Fruit fly (Drosophila melanogaster) whole organism, embryonic: ENCODE results near the gene lbl.

Experiments used
- Aef1 ChIP-seq: fragments of 200-800 bp; sonication (Bioruptor generic); IDR thresholded peaks from 3 replicates; pipeline ENCODE4 v1.3.6; 2022; ENCODE audit warnings: missing biosample characterization, missing genetic modification characterization
- Asciz ChIP-seq: fragments of 200-800 bp; sonication (Bioruptor generic); optimal IDR thresholded peaks from 2 replicates; lab custom pipeline; 2017; ENCODE audit warnings: missing biosample characterization, mild to moderate bottlenecking, missing genetic modification characterization, missing genetic modification reagents
- Atf-2 ChIP-seq: fragments of 200-800 bp; sonication (Bioruptor generic); optimal IDR thresholded peaks from 2 replicates; lab custom pipeline; 2016; ENCODE audit warnings: missing biosample characterization, missing genetic modification characterization
- Atf3 ChIP-seq: fragments of 200-800 bp; sonication (Bioruptor generic); optimal IDR thresholded peaks from 3 replicates; lab custom pipeline; 2016; ENCODE audit warnings: missing biosample characterization, missing genetic modification characterization
- CG10147 ChIP-seq: fragments of 200-800 bp; sonication (Bioruptor generic); optimal IDR thresholded peaks from 2 replicates; lab custom pipeline; 2019; ENCODE audit warnings: missing biosample characterization, mild to moderate bottlenecking, missing genetic modification characterization, moderate library complexity
- CG10959 ChIP-seq: fragments of 200-800 bp; sonication (Bioruptor generic); IDR thresholded peaks from 2 replicates; pipeline ENCODE4 v1.3.6; 2022; ENCODE audit warnings: missing biosample characterization, missing genetic modification characterization
- CG11093 ChIP-seq: fragments of 200-800 bp; sonication (Bioruptor generic); IDR thresholded peaks from 3 replicates; pipeline ENCODE4 v1.3.6; 2022; ENCODE audit warnings: missing biosample characterization, missing genetic modification characterization
- CG2120 ChIP-seq: fragments of 200-800 bp; sonication (Bioruptor generic); optimal IDR thresholded peaks from 3 replicates; lab custom pipeline; 2016; ENCODE audit warnings: missing biosample characterization, missing genetic modification characterization
- CG2678 ChIP-seq: fragments of 200-800 bp; sonication (Bioruptor generic); optimal IDR thresholded peaks from 3 replicates; lab custom pipeline; 2019; ENCODE audit warnings: missing biosample characterization, mild to moderate bottlenecking, missing genetic modification characterization, moderate library complexity
- CG31441 ChIP-seq: fragments of 200-800 bp; sonication (Bioruptor generic); IDR thresholded peaks from 2 replicates; pipeline ENCODE4 v1.3.6; 2022; ENCODE audit warnings: missing biosample characterization, missing genetic modification characterization
- CG4424 ChIP-seq: fragments of 200-800 bp; sonication (Bioruptor generic); optimal IDR thresholded peaks from 3 replicates; lab custom pipeline; 2016; ENCODE audit warnings: missing biosample characterization, missing genetic modification characterization
- CG4820 ChIP-seq: fragments of 200-800 bp; sonication (Bioruptor generic); optimal IDR thresholded peaks from 3 replicates; lab custom pipeline; 2016; ENCODE audit warnings: missing biosample characterization, missing genetic modification characterization
- CG7271 ChIP-seq: fragments of 200-800 bp; sonication (Bioruptor generic); optimal IDR thresholded peaks from 2 replicates; lab custom pipeline; 2018; ENCODE audit warnings: missing biosample characterization, mild to moderate bottlenecking, missing genetic modification characterization, moderate library complexity
- CrebB ChIP-seq: fragments of 200-800 bp; sonication (Bioruptor generic); optimal IDR thresholded peaks from 3 replicates; lab custom pipeline; 2018; ENCODE audit warnings: missing biosample characterization, mild to moderate bottlenecking, missing genetic modification characterization
- Dfd ChIP-seq, 2 experiments: fragments of >200 bp; optimal IDR thresholded peaks; 2 replicates each; lab custom pipeline; 2017; ENCODE audit warnings: missing biosample characterization in 2 of 2, missing genetic modification characterization in 2 of 2
- E2f1 ChIP-seq: fragments of 200-800 bp; sonication (Bioruptor generic); IDR thresholded peaks from 2 replicates; pipeline ENCODE4 v1.3.6; 2022; ENCODE audit warnings: missing biosample characterization, missing genetic modification characterization
- Elba2 ChIP-seq: fragments of 200-800 bp; sonication (Bioruptor generic); optimal IDR thresholded peaks from 3 replicates; lab custom pipeline; 2016; ENCODE audit warnings: missing biosample characterization, missing genetic modification characterization
- Hr3 ChIP-seq: fragments of 200-800 bp; sonication (Bioruptor generic); optimal IDR thresholded peaks from 3 replicates; lab custom pipeline; 2016; ENCODE audit warnings: missing biosample characterization, missing genetic modification characterization
- Hr51 ChIP-seq, 2 experiments: fragments of 200-800 bp; sonication (Bioruptor generic); optimal IDR thresholded peaks; 2 replicates in 1 of 2; 3 replicates in 1 of 2; lab custom pipeline; 2016 to 2018; ENCODE audit warnings: missing biosample characterization in 2 of 2, missing genetic modification characterization in 2 of 2, mild to moderate bottlenecking in 1 of 2, moderate library complexity in 1 of 2
- Hsf ChIP-seq: fragments of 200-800 bp; sonication (Bioruptor generic); optimal IDR thresholded peaks from 3 replicates; lab custom pipeline; 2016; ENCODE audit warnings: missing biosample characterization, missing genetic modification characterization
- Jarid2 ChIP-seq: fragments of 200-800 bp; sonication (Bioruptor generic); optimal IDR thresholded peaks from 3 replicates; lab custom pipeline; 2017; ENCODE audit warnings: mild to moderate bottlenecking, missing biosample characterization, missing genetic modification reagents, missing genetic modification characterization
- Kr ChIP-seq: fragments of 200-800 bp; sonication (Bioruptor generic); optimal IDR thresholded peaks from 2 replicates; lab custom pipeline; 2017; ENCODE audit warnings: missing biosample characterization, mild to moderate bottlenecking, missing genetic modification characterization
- MBD-R2 ChIP-seq: fragments of 200-800 bp; sonication (Bioruptor generic); IDR thresholded peaks from 2 replicates; pipeline ENCODE4 v1.3.6; 2022; ENCODE audit warnings: missing biosample characterization, missing genetic modification characterization
- Meics ChIP-seq: fragments of 200-800 bp; sonication (Bioruptor generic); optimal IDR thresholded peaks from 2 replicates; lab custom pipeline; 2017; ENCODE audit warnings: missing biosample characterization, mild to moderate bottlenecking, missing genetic modification characterization
- PHDP ChIP-seq: fragments of 200-800 bp; sonication (Bioruptor generic); optimal IDR thresholded peaks from 3 replicates; lab custom pipeline; 2018; ENCODE audit warnings: missing biosample characterization, mild to moderate bottlenecking, missing genetic modification characterization, moderate library complexity
- Ptx1 ChIP-seq: fragments of 200-800 bp; sonication (Bioruptor generic); IDR thresholded peaks from 2 replicates; pipeline ENCODE4 v1.3.6; 2022; ENCODE audit warnings: missing biosample characterization, missing genetic modification characterization
- Sin3A ChIP-seq: fragments of >200 bp; optimal IDR thresholded peaks from 2 replicates; lab custom pipeline; 2018
- Tbp ChIP-seq: fragments of >200 bp; optimal IDR thresholded peaks from 2 replicates; lab custom pipeline; 2018; ENCODE audit warnings: missing biosample characterization, missing genetic modification characterization
- cg ChIP-seq: fragments of 200-800 bp; sonication (Bioruptor generic); optimal IDR thresholded peaks from 3 replicates; lab custom pipeline; 2019; ENCODE audit warnings: missing biosample characterization, mild to moderate bottlenecking, missing genetic modification characterization, moderate library complexity
- crc ChIP-seq: fragments of 200-800 bp; sonication (Bioruptor generic); optimal IDR thresholded peaks from 2 replicates; lab custom pipeline; 2016; ENCODE audit warnings: missing biosample characterization, missing genetic modification characterization
- croc ChIP-seq: fragments of 200-800 bp; sonication (Bioruptor generic); conservative IDR thresholded peaks from 3 replicates; pipeline ENCODE4 v1.3.6; 2022; ENCODE audit warnings: missing biosample characterization, missing genetic modification characterization
- fd102C ChIP-seq: fragments of 200-800 bp; sonication (Bioruptor generic); optimal IDR thresholded peaks from 2 replicates; lab custom pipeline; 2018; ENCODE audit warnings: missing biosample characterization, mild to moderate bottlenecking, missing genetic modification characterization, moderate library complexity
- fru ChIP-seq: fragments of >200 bp; optimal IDR thresholded peaks from 2 replicates; lab custom pipeline; 2017
- gce ChIP-seq: fragments of 200-800 bp; sonication (Bioruptor generic); IDR thresholded peaks from 3 replicates; pipeline ENCODE4 v1.3.6; 2022; ENCODE audit warnings: missing biosample characterization, missing genetic modification characterization
- gcm ChIP-seq: fragments of 200-800 bp; sonication (Bioruptor generic); optimal IDR thresholded peaks from 2 replicates; lab custom pipeline; 2019; ENCODE audit warnings: missing biosample characterization, mild to moderate bottlenecking, missing genetic modification characterization, moderate library complexity
- grau ChIP-seq: fragments of 200-800 bp; optimal IDR thresholded peaks from 3 replicates; lab custom pipeline; 2019; ENCODE audit warnings: missing biosample characterization, mild to moderate bottlenecking, missing genetic modification characterization, moderate library complexity
- grn ChIP-seq: fragments of 200-800 bp; sonication (Bioruptor generic); optimal IDR thresholded peaks from 3 replicates; lab custom pipeline; 2017; ENCODE audit warnings: missing biosample characterization, missing genetic modification characterization
- h ChIP-seq: fragments of >200 bp; optimal IDR thresholded peaks from 2 replicates; lab custom pipeline; 2017
- hkb ChIP-seq, 2 experiments: fragments of 200-800 bp in 1 of 2; fragments of >200 bp in 1 of 2; sonication (Bioruptor generic) in 1 of 2; IDR thresholded peaks in 1 of 2; optimal IDR thresholded peaks in 1 of 2; 2 replicates each; pipeline versions ENCODE4 v1.3.6 to Lab custom; 2017 to 2022; ENCODE audit warnings: missing biosample characterization in 1 of 2, missing genetic modification characterization in 1 of 2
- insv ChIP-seq, 2 experiments: fragments of 200-800 bp; sonication (Bioruptor generic); optimal IDR thresholded peaks; 3 replicates each; lab custom pipeline; 2016 to 2018; ENCODE audit warnings: missing biosample characterization in 2 of 2, missing genetic modification characterization in 2 of 2
- jing ChIP-seq: fragments of 200-800 bp; sonication (Bioruptor generic); optimal IDR thresholded peaks from 2 replicates; lab custom pipeline; 2018; ENCODE audit warnings: missing biosample characterization, mild to moderate bottlenecking, missing genetic modification characterization
- klu ChIP-seq: fragments of 200-800 bp; sonication (Bioruptor generic); IDR thresholded peaks from 2 replicates; pipeline ENCODE4 v1.3.6; 2022; ENCODE audit warnings: missing biosample characterization, missing genetic modification characterization
- lola ChIP-seq, 3 experiments: fragments of >200 bp in 2 of 3; fragments of 200-800 bp in 1 of 3; sonication (Bioruptor generic) in 1 of 3; optimal IDR thresholded peaks; 2 replicates each; lab custom pipeline; 2017 to 2019; ENCODE audit warnings: missing biosample characterization in 3 of 3, missing genetic modification characterization in 3 of 3, mild to moderate bottlenecking in 1 of 3, moderate library complexity in 1 of 3
- nerfin-1 ChIP-seq: fragments of 200-800 bp; sonication (Bioruptor generic); optimal IDR thresholded peaks from 3 replicates; lab custom pipeline; 2019; ENCODE audit warnings: missing biosample characterization, mild to moderate bottlenecking, missing genetic modification characterization, moderate library complexity
- oc ChIP-seq: fragments of 200-800 bp; sonication (Bioruptor generic); optimal IDR thresholded peaks from 2 replicates; lab custom pipeline; 2018; ENCODE audit warnings: missing biosample characterization, mild to moderate bottlenecking, missing genetic modification characterization, moderate library complexity
- onecut ChIP-seq: fragments of 200-800 bp; sonication (Bioruptor generic); IDR thresholded peaks from 2 replicates; pipeline ENCODE4 v1.3.6; 2022; ENCODE audit warnings: missing biosample characterization, missing genetic modification characterization
- pho ChIP-seq: fragments of 200-800 bp; sonication (Bioruptor generic); optimal IDR thresholded peaks from 2 replicates; lab custom pipeline; 2016; ENCODE audit warnings: missing biosample characterization, missing genetic modification characterization
- shn ChIP-seq: fragments of 200-800 bp; sonication (Bioruptor generic); optimal IDR thresholded peaks from 3 replicates; lab custom pipeline; 2016; ENCODE audit warnings: missing biosample characterization, missing genetic modification characterization
- slou ChIP-seq: fragments of 200-800 bp; sonication (Bioruptor generic); optimal IDR thresholded peaks from 3 replicates; lab custom pipeline; 2016; ENCODE audit warnings: missing biosample characterization, missing genetic modification characterization
- stc ChIP-seq: fragments of 200-800 bp; sonication (Bioruptor generic); IDR thresholded peaks from 2 replicates; pipeline ENCODE4 v1.3.6; 2022; ENCODE audit warnings: missing biosample characterization, missing genetic modification characterization
- tin ChIP-seq: fragments of 200-800 bp; sonication (Bioruptor generic); optimal IDR thresholded peaks from 3 replicates; lab custom pipeline; 2016; ENCODE audit warnings: missing biosample characterization, missing genetic modification characterization
- vvl ChIP-seq: fragments of 200-800 bp; sonication (Bioruptor generic); IDR thresholded peaks from 2 replicates; pipeline ENCODE4 v1.3.6; 2022; ENCODE audit warnings: missing biosample characterization, missing genetic modification characterization
- wdn ChIP-seq: fragments of 200-800 bp; sonication (Bioruptor generic); IDR thresholded peaks from 2 replicates; pipeline ENCODE4 v1.3.6; 2022; ENCODE audit warnings: missing biosample characterization, missing genetic modification characterization

lbl gene

DNA sequence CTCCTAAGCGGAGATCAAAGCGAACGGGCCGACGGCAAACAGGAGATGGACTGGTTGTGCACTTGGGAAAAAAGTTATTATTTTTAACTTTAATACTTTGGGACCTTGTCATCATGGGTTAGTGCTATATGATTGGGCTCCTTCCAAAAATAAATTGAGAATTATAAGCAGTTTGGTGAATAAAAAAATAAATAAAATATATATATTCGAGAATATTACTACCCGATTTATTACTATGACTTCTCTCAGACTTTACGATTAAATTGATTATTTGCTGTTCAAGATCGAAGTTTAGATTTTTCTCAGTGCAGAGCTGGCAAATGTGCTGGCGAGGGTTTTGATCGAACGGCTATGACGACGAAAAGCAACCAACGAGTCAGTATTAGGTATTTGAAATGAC lies 14.0 kb downstream of the lbl start (continued):
- TF ChIP-seq jing (GFP tag; lab: Kevin White, UChicago) (no peak), CG10959 (GFP tag; lab: Robert Waterston, UW) (peak; percentile 25; the same call in 1 of the 2 replicates), Sin3A (lab: Kevin White, UChicago) (no peak), h (lab: Kevin White, UChicago) (no peak), klu (GFP tag; lab: Robert Waterston, UW) (no peak), croc (GFP tag; lab: Robert Waterston, UW) (no peak), Atf3 (no peak), Tbp (GFP tag; lab: Kevin White, UChicago) (no peak), Hr3 (GFP tag; lab: Kevin White, UChicago) (no peak), Elba2 (GFP tag; lab: Kevin White, UChicago) (no peak), lola (GFP tag; optimal IDR thresholded peaks at IDR 0.05; lab: Kevin White, UChicago) (peak in 1 of 3 experiments; percentile 55), CG2120 (GFP tag; lab: Kevin White, UChicago) (no peak), fru (lab: Kevin White, UChicago) (no peak), crc (no peak), onecut (peak; percentile 24; the same call in 1 of the 2 replicates), slou (GFP tag; lab: Kevin White, UChicago) (no peak), Jarid2 (GFP tag; lab: Kevin White, UChicago) (no peak), Hr51 (GFP tag; optimal IDR thresholded peaks at IDR 0.05; lab: Kevin White, UChicago) (peak in 1 of 2 experiments; percentile 44), Ptx1 (GFP tag; lab: Robert Waterston, UW) (peak; percentile 57), CG4424 (GFP tag; lab: Kevin White, UChicago) (peak; percentile 37), grn (GFP tag; lab: Kevin White, UChicago) (no peak), Asciz (peak; percentile 58), E2f1 (peak; percentile 46; the same call in 1 of the 2 replicates), nerfin-1 (tag; lab: Kevin White, UChicago) (peak; percentile 34), CG11093 (0 out of 3 replicates have a peak, but pooled peaks have one; percentile 30), hkb (optimal IDR thresholded peaks at IDR 0.05; lab: Kevin White, UChicago) (no peak), hkb (GFP tag; IDR thresholded peaks at IDR 0.05; lab: Robert Waterston, UW) (peak; percentile 28; the same call in 1 of the 2 replicates), Aef1 (GFP tag; lab: Robert Waterston, UW) (no peak), CG7271 (tag; lab: Kevin White, UChicago) (no peak), Dfd (GFP tag; optimal IDR thresholded peaks at IDR 0.05; lab: Kevin White, UChicago) (no peak), CrebB (tag; lab: Kevin White, UChicago) (no peak), CG31441 (GFP tag; lab: Robert Waterston, UW) (peak; percentile 71), grau (tag; lab: Kevin White, UChicago) (peak; percentile 52), stc (GFP tag; lab: Robert Waterston, UW) (no peak), tin (GFP tag; lab: Kevin White, UChicago) (no peak), gcm (peak; percentile 3), PHDP (no peak), MBD-R2 (GFP tag; lab: Robert Waterston, UW) (no peak), oc (no peak), Kr (GFP tag; lab: Kevin White, UChicago) (no peak), insv (GFP tag; optimal IDR thresholded peaks at IDR 0.05; lab: Kevin White, UChicago) (no peak), CG2678 (tag; lab: Kevin White, UChicago) (no peak), CG4820 (no peak), gce (GFP tag; lab: Robert Waterston, UW) (no peak), cg (GFP tag; lab: Kevin White, UChicago) (no peak), Meics (GFP tag; lab: Kevin White, UChicago) (peak; percentile 56), wdn (no peak), pho (GFP tag; lab: Kevin White, UChicago) (no peak), shn (GFP tag; lab: Kevin White, UChicago) (no peak), Atf-2 (GFP tag; lab: Kevin White, UChicago) (no peak), Hsf (GFP tag; lab: Kevin White, UChicago) (no peak), CG10147 (GFP tag; lab: Kevin White, UChicago) (peak; percentile 67), vvl (GFP tag; lab: Robert Waterston, UW) (peak; percentile 70), fd102C (GFP tag; lab: Kevin White, UChicago) (no peak)
